Worm (Caenorhabditis elegans): Measurements from ENCODE around the gene acs-2.

The acs-2 gene

DNA sequence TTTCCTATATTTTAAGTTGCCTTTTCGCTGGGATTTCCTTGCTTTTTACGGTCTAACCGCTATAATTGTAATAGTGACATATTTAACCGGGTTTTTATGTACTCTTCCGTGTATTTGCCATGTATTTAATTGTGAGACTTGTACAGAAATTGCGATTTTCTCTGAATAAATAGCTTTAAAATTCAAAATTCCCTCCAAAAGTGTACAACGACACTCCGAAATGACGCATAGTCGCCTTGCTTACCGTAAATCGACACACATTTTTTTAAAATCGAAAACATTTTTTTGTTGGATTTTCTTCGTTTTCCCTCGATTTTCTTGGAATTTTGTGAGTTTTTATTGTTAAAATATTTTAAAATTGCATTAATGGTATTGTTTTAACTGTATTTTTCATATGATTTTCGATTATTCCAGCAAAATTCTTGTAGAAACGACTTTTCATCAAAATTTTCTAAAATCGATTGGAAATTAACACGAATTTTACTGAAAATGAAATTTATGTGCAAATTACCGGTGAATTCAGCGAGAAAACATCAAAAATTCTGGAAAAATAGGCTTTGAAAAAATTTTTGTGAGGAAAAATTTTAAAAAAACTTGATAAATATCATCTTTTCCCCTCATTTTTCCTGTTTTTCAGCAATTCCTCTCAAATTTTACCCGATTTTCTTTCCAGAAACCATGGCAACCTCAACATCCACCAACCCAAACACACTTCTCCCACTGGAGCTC lies 2.7 kb downstream of the acs-2 start, which contains the start of gene lsm-5 (continued):
- TF ChIP-seq daf-8 (GFP tag; IDR thresholded peaks at IDR 0.05) (no peak), nhr-77 (tag; optimal IDR thresholded peaks at IDR 0.05) (peak; percentile 56), ama-1 (optimal IDR thresholded peaks at IDR 0.05) (peak; percentile 94), nhr-102 (tag; optimal IDR thresholded peaks at IDR 0.05) (no peak), unc-62 (GFP tag; optimal IDR thresholded peaks at IDR 0.05 in 1 of 2) (peak in 1 of 2 experiments; percentile 81), unc-62 (tag; optimal IDR thresholded peaks at IDR 0.05) (no peak), tag-97 (GFP tag; IDR thresholded peaks at IDR 0.05) (no peak), hmg-1.1 (GFP tag; IDR thresholded peaks at IDR 0.05) (no peak), attf-4 (tag; optimal IDR thresholded peaks at IDR 0.05) (no peak), pha-4 (GFP tag; IDR thresholded peaks at IDR 0.05) (no peak), pha-4 (tag; optimal IDR thresholded peaks at IDR 0.05) (no peak), dpl-1 (GFP tag; optimal IDR thresholded peaks at IDR 0.05) (peak; percentile 93), dmd-6 (GFP tag; IDR thresholded peaks at IDR 0.05) (no peak), lsy-2 (tag; optimal IDR thresholded peaks at IDR 0.05) (peak; percentile 37 to 73), nhr-41 (GFP tag; IDR thresholded peaks at IDR 0.05) (no peak), skn-1 (tag; optimal IDR thresholded peaks at IDR 0.05) (no peak), mep-1 (tag; optimal IDR thresholded peaks at IDR 0.05) (peak; percentile 70), Y48G9A.11 (GFP tag; IDR thresholded peaks at IDR 0.05) (peak; percentile 93), hlh-30 (tag; optimal IDR thresholded peaks at IDR 0.05; ENCODE audit: insufficient read depth) (peak; percentile 46), ceh-44 (GFP tag; IDR thresholded peaks at IDR 0.05) (no peak)

DNA sequence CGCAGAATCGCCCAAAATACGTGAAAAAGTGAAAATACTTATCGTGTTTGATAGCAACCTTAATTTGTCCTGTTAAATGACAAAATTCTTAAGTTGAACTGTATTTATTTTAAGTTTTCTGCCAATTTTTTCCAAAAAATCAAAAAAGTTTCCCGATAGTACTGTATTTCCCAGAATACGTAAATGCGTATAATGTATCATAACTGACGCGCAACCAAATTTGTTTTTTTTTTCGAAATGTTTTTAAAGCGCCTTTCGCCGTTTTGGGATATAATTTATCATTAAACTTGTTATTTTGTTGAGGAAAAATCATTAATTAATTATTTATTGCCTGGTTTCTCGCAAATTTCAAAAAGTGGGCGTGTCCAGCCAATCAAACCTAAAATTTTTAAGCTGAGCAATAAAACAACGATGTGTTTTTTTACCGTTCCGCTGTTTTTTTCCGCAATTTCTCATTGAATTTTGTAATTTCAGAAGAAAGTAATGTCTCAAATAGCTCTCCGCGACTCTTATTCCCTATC lies 3.9 kb downstream of the acs-2 start, which contains the start of gene fbxa-95:
TSS of gene fbxa-95 (plus strand) at position 471 of the 521 bp plus-strand sequence.
- TF ChIP-seq Y48G9A.11 (GFP tag; IDR thresholded peaks at IDR 0.05), result 0 out of 2 replicates have a peak, but pooled peaks have one; percentile 11
- no peak for TF ChIP-seq mep-1 (tag; optimal IDR thresholded peaks at IDR 0.05)
- TF ChIP-seq aha-1 (tag), result peak; percentile 55

DNA sequence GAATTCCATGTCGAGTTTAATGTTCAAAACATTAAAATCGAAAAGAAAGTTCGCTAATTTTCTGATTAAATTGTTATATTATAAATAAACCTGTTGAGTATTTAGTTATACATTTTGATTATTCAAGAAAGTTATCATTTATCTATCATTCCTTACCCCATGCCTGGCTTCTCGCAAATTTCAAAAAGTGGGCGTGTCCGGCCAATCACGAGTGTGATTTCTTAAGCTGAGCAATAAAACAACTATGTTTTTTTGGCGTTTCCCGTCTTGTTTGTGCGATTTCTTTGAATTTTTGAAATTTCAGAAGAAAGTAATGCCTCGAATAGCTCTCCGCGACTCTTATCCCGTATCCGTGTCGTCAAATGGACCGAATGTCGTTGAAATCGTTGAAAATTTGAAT lies 5.4 kb downstream of the acs-2 start, which contains the start of gene fbxa-94:
TSS of gene fbxa-94 (plus strand) at position 301 of the 400 bp plus-strand sequence.
- TF ChIP-seq ceh-32 (tag; optimal IDR thresholded peaks at IDR 0.05; ENCODE audit: poor library complexity) (no peak), arid-1 (GFP tag; conservative IDR thresholded peaks at IDR 0.05) (no peak), nhr-102 (tag; optimal IDR thresholded peaks at IDR 0.05) (no peak), ZK337.2 (GFP tag; IDR thresholded peaks at IDR 0.05) (no peak), nhr-25 (tag; optimal IDR thresholded peaks at IDR 0.05; ENCODE audit: borderline replicate concordance, insufficient read depth) (no peak), cey-2 (tag; optimal IDR thresholded peaks at IDR 0.05; ENCODE audit: borderline replicate concordance, insufficient read depth) (no peak), attf-4 (tag; optimal IDR thresholded peaks at IDR 0.05) (no peak), fos-1 (tag; optimal IDR thresholded peaks at IDR 0.05) (no peak), lin-29 (GFP tag; IDR thresholded peaks at IDR 0.05) (no peak), unc-62 (GFP tag; optimal IDR thresholded peaks at IDR 0.05 in 1 of 2) (no peak), unc-62 (tag; optimal IDR thresholded peaks at IDR 0.05) (no peak), ZK546.5 (tag; optimal IDR thresholded peaks at IDR 0.05) (no peak), php-3 (GFP tag; IDR thresholded peaks at IDR 0.05) (no peak), hif-1 (tag; optimal IDR thresholded peaks at IDR 0.05) (no peak), nhr-6 (tag; optimal IDR thresholded peaks at IDR 0.05) (no peak), daf-12 (tag; optimal IDR thresholded peaks at IDR 0.05) (no peak), zip-11 (GFP tag; IDR thresholded peaks at IDR 0.05) (no peak)

ce11 chrV:15575305-15575704 lies 8.1 kb downstream of the acs-2 start, which contains the start of gene mdt-28:
mdt-28 (minus strand) TSS chrV:15575405.
- TF ChIP-seq fkh-10 (GFP tag; optimal IDR thresholded peaks at IDR 0.05), result no peak
- TF ChIP-seq vab-7 (GFP tag; IDR thresholded peaks at IDR 0.05), result no peak
- TF ChIP-seq lin-38 (GFP tag; IDR thresholded peaks at IDR 0.05), result 0 out of 2 replicates have a peak, but pooled peaks have one; percentile 33

Measured in whole organism, L4 larva.